Worm (Caenorhabditis elegans): ENCODE measurements around the gene Y105C5B.9.

DNA sequence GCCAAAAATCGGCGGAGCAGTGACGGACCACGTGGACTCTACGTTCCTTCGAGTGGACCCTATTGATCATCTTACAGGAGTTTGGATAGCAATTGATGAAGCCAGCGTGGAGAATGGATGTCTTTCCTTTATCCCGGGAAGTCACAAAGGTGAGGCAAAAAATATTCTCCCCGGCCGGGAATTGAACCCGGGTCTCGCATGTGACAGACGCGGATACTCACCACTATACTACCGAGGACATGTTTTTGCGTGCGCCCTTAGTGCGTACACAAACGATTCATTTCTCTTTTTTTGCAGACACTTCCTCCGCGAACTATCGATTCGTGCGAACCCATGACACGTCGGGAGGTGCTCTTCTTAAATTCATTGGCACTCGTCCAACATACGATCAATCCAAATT, 795 bp downstream of the Y105C5B.9 start:
- TF ChIP-seq ceh-63 (GFP tag; optimal IDR thresholded peaks at IDR 0.05) (no peak), nhr-19 (GFP tag; conservative IDR thresholded peaks at IDR 0.05) (peak; percentile 51), dpl-1 (GFP tag; optimal IDR thresholded peaks at IDR 0.05) (no peak), lin-35 (GFP tag; optimal IDR thresholded peaks at IDR 0.05) (peak; percentile 25 to 55), lin-39 (tag; optimal IDR thresholded peaks at IDR 0.05) (no peak), elt-3 (tag; optimal IDR thresholded peaks at IDR 0.05) (peak in 1 of 6 experiments; percentile 3), nhr-12 (tag; optimal IDR thresholded peaks at IDR 0.05) (no peak), fkh-10 (GFP tag; optimal IDR thresholded peaks at IDR 0.05) (no peak), lin-15B (tag; optimal IDR thresholded peaks at IDR 0.05) (no peak), pqm-1 (tag; optimal IDR thresholded peaks at IDR 0.05) (no peak), egl-27 (tag; optimal IDR thresholded peaks at IDR 0.05) (no peak), hlh-17 (GFP tag; optimal IDR thresholded peaks at IDR 0.05; ENCODE audit: borderline replicate concordance) (no peak), unc-130 (tag; optimal IDR thresholded peaks at IDR 0.05) (no peak)
